Worm (Caenorhabditis elegans): ENCODE results near the gene col-145.
A peak's percentile ranks its signal among the peaks of the same experiment; 100 is the strongest.

The col-145 gene

ce11 chrV:9165073-9165699, 2.4 kb upstream of the col-145 start, which contains the start of gene col-10 (continued):
- TF ChIP-seq nhr-12 (tag; optimal IDR thresholded peaks at IDR 0.05) (no peak), vab-15 (tag; optimal IDR thresholded peaks at IDR 0.05) (no peak), pax-3 (tag; optimal IDR thresholded peaks at IDR 0.05) (no peak), egl-27 (tag; optimal IDR thresholded peaks at IDR 0.05) (no peak), ceh-90 (tag; optimal IDR thresholded peaks at IDR 0.05) (no peak), fkh-4 (tag; optimal IDR thresholded peaks at IDR 0.05; ENCODE audit: borderline replicate concordance) (no peak), C34B4.2 (tag; optimal IDR thresholded peaks at IDR 0.05) (no peak), fkh-8 (tag; optimal IDR thresholded peaks at IDR 0.05) (no peak), unc-62 (GFP tag; optimal IDR thresholded peaks at IDR 0.05) (no peak), C16A3.4 (tag; optimal IDR thresholded peaks at IDR 0.05) (no peak), efl-1 (optimal IDR thresholded peaks at IDR 0.05) (no peak), efl-1 (GFP tag; optimal IDR thresholded peaks at IDR 0.05 in 1 of 2) (no peak), lir-3 (tag; optimal IDR thresholded peaks at IDR 0.05; ENCODE audit: poor library complexity) (no peak), unc-30 (tag; optimal IDR thresholded peaks at IDR 0.05) (no peak), pqm-1 (tag; optimal IDR thresholded peaks at IDR 0.05) (no peak), nhr-47 (tag; optimal IDR thresholded peaks at IDR 0.05) (peak; percentile 34), irx-1 (tag; optimal IDR thresholded peaks at IDR 0.05) (no peak), fos-1 (tag; optimal IDR thresholded peaks at IDR 0.05) (no peak), nhr-85 (tag) (peak; percentile 98), hlh-4 (tag; optimal IDR thresholded peaks at IDR 0.05) (no peak), aly-2 (tag; optimal IDR thresholded peaks at IDR 0.05) (no peak), ceh-8 (GFP tag; optimal IDR thresholded peaks at IDR 0.05) (no peak), elt-2 (tag; optimal IDR thresholded peaks at IDR 0.05) (no peak), unc-98 (GFP tag; IDR thresholded peaks at IDR 0.05) (no peak), lin-15B (tag; optimal IDR thresholded peaks at IDR 0.05) (no peak), ceh-88 (GFP tag; IDR thresholded peaks at IDR 0.05) (no peak), nhr-20 (tag; optimal IDR thresholded peaks at IDR 0.05) (peak; percentile 78), pag-3 (tag; optimal IDR thresholded peaks at IDR 0.05; ENCODE audit: borderline replicate concordance, insufficient read depth) (peak; percentile 60), jun-1 (tag; optimal IDR thresholded peaks at IDR 0.05) (no peak), Y116A8C.19 (tag; optimal IDR thresholded peaks at IDR 0.05; ENCODE audit: borderline replicate concordance) (no peak), mep-1 (tag; optimal IDR thresholded peaks at IDR 0.05) (peak; percentile 26), isw-1 (GFP tag; IDR thresholded peaks at IDR 0.05) (no peak), sup-37 (GFP tag; optimal IDR thresholded peaks at IDR 0.05) (no peak), lin-35 (GFP tag; optimal IDR thresholded peaks at IDR 0.05) (no peak), tbx-2 (tag; optimal IDR thresholded peaks at IDR 0.05) (no peak), zag-1 (tag; optimal IDR thresholded peaks at IDR 0.05) (no peak), ces-1 (GFP tag; optimal IDR thresholded peaks at IDR 0.05) (no peak), snpc-4 (tag; optimal IDR thresholded peaks at IDR 0.05) (no peak), nhr-28 (tag; optimal IDR thresholded peaks at IDR 0.05) (no peak), mdl-1 (tag; optimal IDR thresholded peaks at IDR 0.05) (no peak), mab-9 (GFP tag; IDR thresholded peaks at IDR 0.05) (no peak), hpl-2 (GFP tag; optimal IDR thresholded peaks at IDR 0.05) (no peak), nhr-11 (tag; optimal IDR thresholded peaks at IDR 0.05) (no peak), alr-1 (tag; optimal IDR thresholded peaks at IDR 0.05; ENCODE audit: borderline replicate concordance) (no peak), grh-1 (GFP tag; IDR thresholded peaks at IDR 0.05) (peak; percentile 18; the same call in 1 of the 2 replicates), nhr-76 (tag; optimal IDR thresholded peaks at IDR 0.05) (no peak), zip-4 (GFP tag; optimal IDR thresholded peaks at IDR 0.05) (no peak), lin-13 (GFP tag; optimal IDR thresholded peaks at IDR 0.05) (no peak), ama-1 (optimal IDR thresholded peaks at IDR 0.05) (peak; percentile 81), ets-5 (GFP tag; IDR thresholded peaks at IDR 0.05) (no peak), sptf-1 (tag; optimal IDR thresholded peaks at IDR 0.05) (no peak), nhr-237 (tag; optimal IDR thresholded peaks at IDR 0.05) (no peak), F16B12.6 (tag; optimal IDR thresholded peaks at IDR 0.05) (no peak), lsy-2 (tag; optimal IDR thresholded peaks at IDR 0.05) (peak in 1 of 2 experiments; percentile 7)
